Worm (Caenorhabditis elegans) whole organism, early embryonic: Measurements from ENCODE around the gene F17E9.18.

Experiments used
- B0310.2 ChIP-seq: sonication (generic microtip); optimal IDR thresholded peaks from 2 replicates; lab custom pipeline; 2016; ENCODE audit warnings: mild to moderate bottlenecking, missing genetic modification characterization, missing compliant biosample characterization
- F13C5.2 ChIP-seq: sonication (generic microtip); optimal IDR thresholded peaks from 2 replicates; lab custom pipeline; 2017; ENCODE audit warnings: mild to moderate bottlenecking, missing genetic modification characterization, inconsistent platforms, missing compliant biosample characterization
- aly-1 ChIP-seq: sonication (generic microtip); optimal IDR thresholded peaks from 2 replicates; lab custom pipeline; 2016; ENCODE audit warnings: missing genetic modification characterization, missing compliant biosample characterization
- ama-1 ChIP-seq: fragments of 150-350 bp; optimal IDR thresholded peaks from 2 replicates; lab custom pipeline; 2014
- ceh-13 ChIP-seq: fragments of 200-800 bp; sonication (Bioruptor generic); optimal IDR thresholded peaks from 2 replicates; lab custom pipeline; 2018; ENCODE audit warnings: mild to moderate bottlenecking, missing genetic modification characterization, missing compliant biosample characterization
- ceh-36 ChIP-seq: sonication (generic microtip); optimal IDR thresholded peaks from 2 replicates; lab custom pipeline; 2016; ENCODE audit warnings: missing genetic modification characterization, inconsistent platforms, missing compliant biosample characterization
- ets-7 ChIP-seq: sonication (generic microtip); optimal IDR thresholded peaks from 2 replicates; lab custom pipeline; 2016; ENCODE audit warnings: missing genotype, missing genetic modification characterization, missing compliant biosample characterization
- flt-1 ChIP-seq: fragments of 200-800 bp; sonication (Bioruptor generic); IDR thresholded peaks from 2 replicates; pipeline ENCODE4 v1.3.6; 2022; ENCODE audit warnings: missing genetic modification characterization, missing compliant biosample characterization
- hmbx-1 ChIP-seq: sonication (generic microtip); optimal IDR thresholded peaks from 2 replicates; lab custom pipeline; 2016; ENCODE audit warnings: mild to moderate bottlenecking, missing genetic modification characterization, missing compliant biosample characterization
- hmg-4 ChIP-seq: fragments of 200-800 bp; sonication (Bioruptor generic); optimal IDR thresholded peaks from 2 replicates; lab custom pipeline; 2018; ENCODE audit warnings: mild to moderate bottlenecking, missing genetic modification characterization, missing compliant biosample characterization
- hnd-1 ChIP-seq: sonication (generic microtip); optimal IDR thresholded peaks from 2 replicates; lab custom pipeline; 2016; ENCODE audit warnings: missing genetic modification characterization, missing compliant biosample characterization
- pes-1 ChIP-seq: fragments of 200-800 bp; sonication (Bioruptor generic); IDR thresholded peaks from 2 replicates; pipeline ENCODE4 v1.3.6; 2022; ENCODE audit warnings: missing genetic modification reagents, missing genetic modification characterization, missing compliant biosample characterization
- scrt-1 ChIP-seq: fragments of 200-800 bp; sonication (Bioruptor generic); IDR thresholded peaks from 2 replicates; pipeline ENCODE4 v1.3.6; 2022; ENCODE audit warnings: missing genetic modification characterization, missing compliant biosample characterization
- sea-1 ChIP-seq: fragments of 200-800 bp; sonication (Bioruptor generic); conservative IDR thresholded peaks from 2 replicates; pipeline ENCODE4 v1.3.6; 2022; ENCODE audit warnings: missing genetic modification characterization, missing compliant biosample characterization
- tbx-11 ChIP-seq: fragments of 200-800 bp; sonication (Bioruptor generic); IDR thresholded peaks from 2 replicates; pipeline ENCODE4 v1.3.6; 2022; ENCODE audit warnings: missing genetic modification characterization, missing compliant biosample characterization
- tbx-37 ChIP-seq: fragments of 200-800 bp; sonication (Bioruptor generic); conservative IDR thresholded peaks from 2 replicates; pipeline ENCODE4 v1.3.6; 2022; ENCODE audit warnings: missing genetic modification reagents, missing genetic modification characterization, missing compliant biosample characterization
- tra-4 ChIP-seq: sonication (generic microtip); optimal IDR thresholded peaks from 2 replicates; lab custom pipeline; 2017; ENCODE audit warnings: missing genetic modification characterization, missing compliant biosample characterization

The F17E9.18 gene

DNA sequence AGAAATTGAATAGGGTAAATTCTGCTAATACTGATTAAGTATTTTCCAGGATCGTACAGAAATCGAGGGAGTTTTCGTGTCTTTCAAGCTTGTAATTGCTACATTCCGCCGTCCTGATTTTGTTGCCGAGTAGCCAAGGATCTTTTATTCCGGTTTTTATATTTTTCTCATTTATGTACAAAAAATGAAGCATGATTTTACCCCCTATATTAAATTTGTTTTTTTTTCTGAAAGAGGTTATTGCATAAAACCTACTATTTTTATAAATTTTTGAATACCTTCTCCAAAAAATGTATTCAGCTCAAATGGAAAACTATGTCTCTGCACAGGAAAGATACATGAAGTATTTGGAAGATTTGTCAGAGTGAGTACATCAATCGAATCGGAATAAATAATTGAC is 47.3 kb downstream of the F17E9.18 start, which contains the start of gene F35H10.6:
TSS of gene F35H10.6 (plus strand) at position 301 of the 400 bp plus-strand sequence.
- no peak for TF ChIP-seq hmg-4 (GFP tag; lab: Kevin White, UChicago)
- TF ChIP-seq F13C5.2 (tag; lab: Kevin White, UChicago) = no peak
- no peak for TF ChIP-seq tra-4 (tag; lab: Kevin White, UChicago)
- TF ChIP-seq sea-1 (GFP tag; lab: Robert Waterston, UW) = no peak
- no peak for TF ChIP-seq tbx-37 (GFP tag; lab: Robert Waterston, UW)
- no peak for TF ChIP-seq ama-1 (lab: Kevin White, UChicago)
- no peak for TF ChIP-seq ceh-13 (GFP tag; lab: Kevin White, UChicago)
- no peak for TF ChIP-seq hnd-1 (tag; lab: Kevin White, UChicago)
- no peak for TF ChIP-seq hmbx-1 (tag; lab: Kevin White, UChicago)
- TF ChIP-seq aly-1 (tag; lab: Kevin White, UChicago) = no peak
- no peak for TF ChIP-seq ets-7
- TF ChIP-seq B0310.2 (tag; lab: Kevin White, UChicago) = no peak
- TF ChIP-seq tbx-11 = no peak
- no peak for TF ChIP-seq pes-1
- no peak for TF ChIP-seq flt-1

- TF ChIP-seq sea-1 (GFP tag; lab: Robert Waterston, UW) (no peak), hnd-1 (tag; lab: Kevin White, UChicago) (no peak), pes-1 (no peak), ceh-13 (GFP tag; lab: Kevin White, UChicago) (no peak), ama-1 (lab: Kevin White, UChicago) (no peak), tbx-11 (no peak), hmg-4 (GFP tag; lab: Kevin White, UChicago) (no peak), ets-7 (no peak), tra-4 (tag; lab: Kevin White, UChicago) (no peak), F13C5.2 (tag; lab: Kevin White, UChicago) (no peak), hmbx-1 (tag; lab: Kevin White, UChicago) (no peak), scrt-1 (GFP tag; lab: Robert Waterston, UW) (no peak), ceh-36 (tag; lab: Kevin White, UChicago) (no peak), flt-1 (no peak), B0310.2 (tag; lab: Kevin White, UChicago) (no peak)
Measured at ce11 chrIV:8297192-8297591, 49.8 kb downstream of the F17E9.18 start, which contains the start of gene nprl-3. TSS of gene nprl-3 (plus strand) at chrIV:8297492.
